Worm (Caenorhabditis elegans) whole organism, L4 larva: ENCODE data around the gene T10G3.2.

Source experiments
- F10B5.3 ChIP-seq: sonication (generic microtip); optimal IDR thresholded peaks from 2 replicates; lab custom pipeline; 2016; ENCODE audit warnings: mild to moderate bottlenecking, missing genetic modification characterization, missing compliant biosample characterization
- F26F4.8 ChIP-seq: fragments of 200-800 bp; sonication (Bioruptor generic); conservative IDR thresholded peaks from 2 replicates; pipeline ENCODE4 v1.3.6; 2022; ENCODE audit warnings: missing genetic modification characterization, missing compliant biosample characterization
- T20F7.1 ChIP-seq: fragments of 200-800 bp; sonication (Bioruptor generic); optimal IDR thresholded peaks from 2 replicates; lab custom pipeline; 2018; ENCODE audit warnings: mild to moderate bottlenecking, missing genetic modification characterization, missing compliant biosample characterization
- Y48G9A.11 ChIP-seq: fragments of 200-800 bp; sonication (Bioruptor generic); IDR thresholded peaks from 2 replicates; pipeline ENCODE4 v1.3.6; 2022; ENCODE audit warnings: missing genetic modification reagents, missing genetic modification characterization, missing compliant biosample characterization
- aha-1 ChIP-seq: fragments of 150-350 bp; peaks from one replicate; lab custom pipeline; 2014; ENCODE audit warnings: missing biosample characterization, missing genetic modification characterization
- ceh-20 ChIP-seq: fragments of 200-800 bp; sonication (Bioruptor generic); IDR thresholded peaks from 2 replicates; pipeline ENCODE4 v1.3.6; 2022; ENCODE audit warnings: missing genetic modification reagents, missing genetic modification characterization, missing compliant biosample characterization
- ceh-28 ChIP-seq: fragments of 150-350 bp; optimal IDR thresholded peaks from 2 replicates; lab custom pipeline; 2014; ENCODE audit warnings: missing biosample characterization, missing genetic modification reagents, missing genetic modification characterization
- ceh-82 ChIP-seq: sonication (generic microtip); optimal IDR thresholded peaks from 2 replicates; lab custom pipeline; 2017; ENCODE audit warnings: missing biosample characterization, missing genetic modification characterization
- ces-1 ChIP-seq: fragments of 150-350 bp; sonication (generic microtip); optimal IDR thresholded peaks from 4 replicates; lab custom pipeline; 2014; ENCODE audit warnings: missing biosample characterization, missing genetic modification reagents, missing genetic modification characterization
- ctbp-1 ChIP-seq: fragments of 200-800 bp; sonication (Bioruptor generic); IDR thresholded peaks from 2 replicates; pipeline ENCODE4 v1.3.6; 2022; ENCODE audit warnings: missing genetic modification reagents, missing genetic modification characterization, missing compliant biosample characterization
- daf-12 ChIP-seq: fragments of 150-350 bp; optimal IDR thresholded peaks from 2 replicates; lab custom pipeline; 2014; ENCODE audit warnings: missing biosample characterization, missing genetic modification reagents, missing genetic modification characterization
- daf-16 ChIP-seq, 3 experiments: sonication (generic microtip); optimal IDR thresholded peaks; 2 replicates each; lab custom pipeline; 2016 to 2017; ENCODE audit warnings: missing genetic modification characterization in 3 of 3, missing genetic modification reagents in 3 of 3, mild to moderate bottlenecking in 2 of 3, missing compliant biosample characterization in 2 of 3, missing biosample characterization in 1 of 3, moderate library complexity in 1 of 3
- dmd-8 ChIP-seq: fragments of 200-800 bp; sonication (Bioruptor generic); IDR thresholded peaks from 2 replicates; pipeline ENCODE4 v1.3.6; 2022; ENCODE audit warnings: missing genetic modification characterization, missing compliant biosample characterization
- dpl-1 ChIP-seq: fragments of 150-350 bp; optimal IDR thresholded peaks from 2 replicates; lab custom pipeline; 2014; ENCODE audit warnings: missing biosample characterization, missing genetic modification reagents, missing genetic modification characterization
- duxl-1 ChIP-seq: sonication (generic microtip); optimal IDR thresholded peaks from 2 replicates; lab custom pipeline; 2016; ENCODE audit warnings: mild to moderate bottlenecking, missing genetic modification characterization, moderate library complexity, missing compliant biosample characterization; ENCODE audit not compliant: poor library complexity
- gei-8 ChIP-seq: fragments of 200-800 bp; sonication (Bioruptor generic); optimal IDR thresholded peaks from 2 replicates; lab custom pipeline; 2018; ENCODE audit warnings: mild to moderate bottlenecking, missing genetic modification characterization, missing compliant biosample characterization
- hmg-1.1 ChIP-seq: fragments of 200-800 bp; sonication (Bioruptor generic); IDR thresholded peaks from 2 replicates; pipeline ENCODE4 v1.3.6; 2022; ENCODE audit warnings: missing genetic modification reagents, missing genetic modification characterization, missing compliant biosample characterization
- lim-7 ChIP-seq: fragments of 200-800 bp; sonication (Bioruptor generic); IDR thresholded peaks from 2 replicates; pipeline ENCODE4 v1.3.6; 2022; ENCODE audit warnings: missing genetic modification characterization, missing compliant biosample characterization
- lin-1 ChIP-seq: fragments of 200-800 bp; sonication (Bioruptor generic); IDR thresholded peaks from 2 replicates; pipeline ENCODE4 v1.3.6; 2022; ENCODE audit warnings: missing genetic modification reagents, missing genetic modification characterization, missing compliant biosample characterization
- lin-13 ChIP-seq: fragments of 150-350 bp; optimal IDR thresholded peaks from 2 replicates; lab custom pipeline; 2014; ENCODE audit warnings: missing biosample characterization, missing genetic modification reagents, missing genetic modification characterization
- lin-38 ChIP-seq: fragments of 200-800 bp; sonication (Bioruptor generic); IDR thresholded peaks from 2 replicates; pipeline ENCODE4 v1.3.6; 2022; ENCODE audit warnings: missing genetic modification reagents, missing genetic modification characterization, missing compliant biosample characterization
- lin-39 ChIP-seq: fragments of 150-350 bp; optimal IDR thresholded peaks from 2 replicates; lab custom pipeline; 2014; ENCODE audit warnings: missing biosample characterization, missing genetic modification reagents, missing genetic modification characterization
- lir-3 ChIP-seq: sonication (generic microtip); optimal IDR thresholded peaks from 2 replicates; lab custom pipeline; 2016; ENCODE audit warnings: mild to moderate bottlenecking, missing genetic modification characterization, missing compliant biosample characterization
- lsy-2 ChIP-seq, 2 experiments: fragments of 150-350 bp in 1 of 2; sonication (generic microtip) in 1 of 2; optimal IDR thresholded peaks; 2 replicates each; lab custom pipeline; 2014 to 2017; ENCODE audit warnings: missing biosample characterization in 2 of 2, missing genetic modification characterization in 2 of 2
- madf-9 ChIP-seq: fragments of 200-800 bp; sonication (Bioruptor generic); conservative IDR thresholded peaks from 2 replicates; pipeline ENCODE4 v1.3.6; 2022; ENCODE audit warnings: missing genetic modification reagents, missing genetic modification characterization, missing compliant biosample characterization
- mdl-1 ChIP-seq, 2 experiments: fragments of 150-350 bp in 1 of 2; sonication (generic microtip) in 1 of 2; optimal IDR thresholded peaks; 2 replicates each; lab custom pipeline; 2014 to 2017; ENCODE audit warnings: missing biosample characterization in 2 of 2, missing genetic modification characterization in 2 of 2
- mep-1 ChIP-seq: fragments of 150-350 bp; sonication (generic microtip); optimal IDR thresholded peaks from 3 replicates; lab custom pipeline; 2014; ENCODE audit warnings: missing biosample characterization, missing genetic modification characterization
- mes-2 ChIP-seq: sonication (generic microtip); optimal IDR thresholded peaks from 2 replicates; lab custom pipeline; 2016; ENCODE audit warnings: missing genotype, mild to moderate bottlenecking, missing genetic modification characterization, missing compliant biosample characterization; ENCODE audit not compliant: poor library complexity, severe bottlenecking
- mxl-2 ChIP-seq: fragments of 200-800 bp; sonication (Bioruptor generic); conservative IDR thresholded peaks from 2 replicates; pipeline ENCODE4 v1.3.6; 2022; ENCODE audit warnings: missing genetic modification reagents, missing genetic modification characterization, missing compliant biosample characterization
- mxl-3 ChIP-seq: fragments of 200-800 bp; sonication (Bioruptor generic); optimal IDR thresholded peaks from 2 replicates; lab custom pipeline; 2018; ENCODE audit warnings: mild to moderate bottlenecking, missing genetic modification characterization, missing compliant biosample characterization
- nhr-102 ChIP-seq: sonication (generic microtip); optimal IDR thresholded peaks from 2 replicates; lab custom pipeline; 2016; ENCODE audit warnings: mild to moderate bottlenecking, missing genetic modification characterization, moderate library complexity, missing compliant biosample characterization
- nhr-11 ChIP-seq: fragments of 150-350 bp; optimal IDR thresholded peaks from 2 replicates; lab custom pipeline; 2014; ENCODE audit warnings: missing biosample characterization, missing genetic modification characterization
- nhr-111 ChIP-seq: fragments of 200-800 bp; sonication (Bioruptor generic); optimal IDR thresholded peaks from 2 replicates; lab custom pipeline; 2018; ENCODE audit warnings: mild to moderate bottlenecking, missing genetic modification characterization, missing compliant biosample characterization
- nhr-28 ChIP-seq: fragments of 150-350 bp; optimal IDR thresholded peaks from 2 replicates; lab custom pipeline; 2014; ENCODE audit warnings: missing biosample characterization, missing genetic modification characterization
- nhr-6 ChIP-seq: fragments of 150-350 bp; optimal IDR thresholded peaks from 2 replicates; lab custom pipeline; 2014; ENCODE audit warnings: missing biosample characterization, missing genetic modification characterization
- nhr-77 ChIP-seq: fragments of 150-350 bp; optimal IDR thresholded peaks from 2 replicates; lab custom pipeline; 2014; ENCODE audit warnings: missing biosample characterization, missing genetic modification characterization
- pha-4 ChIP-seq, 2 experiments: fragments of 150-350 bp in 1 of 2; fragments of 200-800 bp in 1 of 2; sonication (Bioruptor generic) in 1 of 2; IDR thresholded peaks in 1 of 2; optimal IDR thresholded peaks in 1 of 2; 2 replicates each; pipeline versions ENCODE4 v1.3.6 to Lab custom; 2014 to 2022; ENCODE audit warnings: missing genetic modification characterization in 2 of 2, missing genetic modification reagents in 2 of 2, missing biosample characterization in 1 of 2, missing compliant biosample characterization in 1 of 2
- sdz-12 ChIP-seq: fragments of 200-800 bp; sonication (Bioruptor generic); optimal IDR thresholded peaks from 2 replicates; lab custom pipeline; 2018; ENCODE audit warnings: mild to moderate bottlenecking, missing genetic modification characterization, missing compliant biosample characterization
- tag-97 ChIP-seq: fragments of 200-800 bp; sonication (Bioruptor generic); IDR thresholded peaks from 2 replicates; pipeline ENCODE4 v1.3.6; 2022; ENCODE audit warnings: missing genetic modification characterization, missing compliant biosample characterization
- tra-1 ChIP-seq: fragments of 200-800 bp; sonication (Bioruptor generic); IDR thresholded peaks from 2 replicates; pipeline ENCODE4 v1.3.6; 2022; ENCODE audit warnings: missing genetic modification reagents, missing genetic modification characterization, missing compliant biosample characterization
- unc-62 ChIP-seq, 3 experiments: fragments of 150-350 bp in 1 of 3; sonication (generic microtip); optimal IDR thresholded peaks in 2 of 3; peaks in 1 of 3; 1 replicate in 1 of 3; 2 replicates in 2 of 3; lab custom pipeline; 2014 to 2017; ENCODE audit warnings: missing biosample characterization in 3 of 3, missing genetic modification characterization in 3 of 3, missing genetic modification reagents in 3 of 3, missing genotype in 1 of 3
- vab-7 ChIP-seq: fragments of 200-800 bp; sonication (Bioruptor generic); IDR thresholded peaks from 2 replicates; pipeline ENCODE4 v1.3.6; 2022; ENCODE audit warnings: missing genetic modification reagents, missing genetic modification characterization, missing compliant biosample characterization
- zfp-2 ChIP-seq: sonication (generic microtip); optimal IDR thresholded peaks from 2 replicates; lab custom pipeline; 2016; ENCODE audit warnings: mild to moderate bottlenecking, missing genetic modification characterization, missing compliant biosample characterization
- zfp-3 ChIP-seq: fragments of 200-800 bp; sonication (Bioruptor generic); conservative IDR thresholded peaks from 2 replicates; pipeline ENCODE4 v1.3.6; 2022; ENCODE audit warnings: missing genetic modification reagents, missing genetic modification characterization, missing compliant biosample characterization
- zip-2 ChIP-seq: fragments of 150-350 bp; optimal IDR thresholded peaks from 2 replicates; lab custom pipeline; 2014; ENCODE audit warnings: missing biosample characterization, missing genetic modification characterization
- ztf-11 ChIP-seq: fragments of 150-350 bp; optimal IDR thresholded peaks from 2 replicates; lab custom pipeline; 2014; ENCODE audit warnings: missing biosample characterization, missing genetic modification characterization
- ztf-7 ChIP-seq: fragments of 150-350 bp; optimal IDR thresholded peaks from 2 replicates; lab custom pipeline; 2014; ENCODE audit warnings: missing biosample characterization, missing genetic modification characterization

Gene T10G3.2

DNA sequence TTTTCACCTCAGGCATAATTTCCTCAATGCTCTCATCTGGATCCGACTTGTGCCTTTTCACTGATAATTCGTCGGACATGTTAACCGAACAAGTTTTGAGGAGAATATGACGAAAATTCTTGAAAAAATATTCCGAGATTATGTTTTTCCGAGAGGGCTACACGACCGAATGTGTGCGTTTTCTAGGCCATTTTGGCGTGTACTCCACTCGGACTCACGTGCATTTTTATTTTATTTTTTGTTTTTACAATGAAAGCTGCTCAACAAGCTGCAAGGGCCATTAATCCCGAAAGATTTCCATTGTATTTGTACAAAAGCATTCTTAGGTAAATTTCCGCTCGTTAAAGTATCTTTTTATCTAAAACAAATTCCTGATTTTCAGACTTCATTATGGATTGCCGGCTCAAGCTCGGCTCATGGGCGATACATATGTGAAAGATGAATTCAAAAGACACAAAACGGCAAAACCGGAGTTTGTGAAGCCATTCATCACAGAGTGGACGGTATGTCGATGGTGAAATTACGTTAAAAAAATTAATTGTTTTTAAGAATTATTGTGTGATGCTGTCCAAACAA lies 11.4 kb downstream of the T10G3.2 start, which contains the start of the genes F25H9.6 and F25H9.7 (continued):
- TF ChIP-seq lir-3 (peak; percentile 1), dmd-8 (GFP tag; lab: Robert Waterston, UW) (0 out of 2 replicates have a peak, but pooled peaks have one; percentile 12), mdl-1 (tag; optimal IDR thresholded peaks at IDR 0.05; lab: Kevin White, UChicago) (peak; percentile 72 to 91), daf-16 (GFP tag; optimal IDR thresholded peaks at IDR 0.05; lab: Kevin White, UChicago) (peak; percentile 43 to 86), daf-16 (tag; optimal IDR thresholded peaks at IDR 0.05; lab: Kevin White, UChicago) (peak; percentile 29), T20F7.1 (GFP tag; lab: Kevin White, UChicago) (peak; percentile 78), nhr-102 (tag; lab: Kevin White, UChicago) (peak; percentile 48), daf-12 (tag; lab: Kevin White, UChicago) (no peak), pha-4 (GFP tag; IDR thresholded peaks at IDR 0.05; lab: Robert Waterston, UW) (peak; percentile 36; the same call in 1 of the 2 replicates), pha-4 (tag; optimal IDR thresholded peaks at IDR 0.05; lab: Kevin White, UChicago) (no peak), F10B5.3 (tag; lab: Kevin White, UChicago) (peak; percentile 44), nhr-6 (peak; percentile 93), lin-1 (GFP tag; lab: Robert Waterston, UW) (no peak), ceh-20 (GFP tag; lab: Robert Waterston, UW) (peak; percentile 83), gei-8 (GFP tag; lab: Kevin White, UChicago) (peak; percentile 45), duxl-1 (peak; percentile 88), vab-7 (GFP tag; lab: Robert Waterston, UW) (peak; percentile 57; the same call in 1 of the 2 replicates), dpl-1 (GFP tag; lab: Kevin White, UChicago) (peak; percentile 77), lin-13 (GFP tag; lab: Kevin White, UChicago) (peak; percentile 66), madf-9 (GFP tag; lab: Robert Waterston, UW) (peak; percentile 93), tra-1 (GFP tag; lab: Robert Waterston, UW) (peak; percentile 79; the same call in 1 of the 2 replicates), lin-38 (GFP tag; lab: Robert Waterston, UW) (peak; percentile 79), ztf-7 (tag; lab: Kevin White, UChicago) (peak; percentile 65), aha-1 (tag; lab: Kevin White, UChicago) (peak; percentile 91), ceh-28 (no peak), zfp-3 (GFP tag; lab: Robert Waterston, UW) (peak; percentile 62; the same call in 1 of the 2 replicates), lsy-2 (tag; optimal IDR thresholded peaks at IDR 0.05; lab: Kevin White, UChicago) (peak in 1 of 2 experiments; percentile 90), F26F4.8 (no peak), hmg-1.1 (GFP tag; lab: Robert Waterston, UW) (peak; percentile 50; the same call in 1 of the 2 replicates), tag-97 (GFP tag; lab: Robert Waterston, UW) (peak; percentile 90; the same call in 1 of the 2 replicates), Y48G9A.11 (GFP tag; lab: Robert Waterston, UW) (peak; percentile 94), nhr-28 (tag; lab: Kevin White, UChicago) (peak; percentile 13), nhr-77 (tag; lab: Kevin White, UChicago) (peak; percentile 58), mes-2 (tag; lab: Kevin White, UChicago) (peak; percentile 100), nhr-111 (GFP tag; lab: Kevin White, UChicago) (peak; percentile 45), mxl-3 (GFP tag; lab: Kevin White, UChicago) (peak; percentile 71), ztf-11 (tag; lab: Kevin White, UChicago) (no peak), ceh-82 (tag; lab: Kevin White, UChicago) (no peak), mxl-2 (GFP tag; lab: Robert Waterston, UW) (peak; percentile 79), zip-2 (tag; lab: Kevin White, UChicago) (peak; percentile 11)

- TF ChIP-seq nhr-77 (tag; lab: Kevin White, UChicago) (no peak), unc-62 (GFP tag; optimal IDR thresholded peaks at IDR 0.05 in 1 of 2; lab: Kevin White, UChicago) (no peak), unc-62 (tag; optimal IDR thresholded peaks at IDR 0.05; lab: Kevin White, UChicago) (no peak), nhr-111 (GFP tag; lab: Kevin White, UChicago) (no peak), mep-1 (tag; lab: Kevin White, UChicago) (peak; percentile 27), ceh-20 (GFP tag; lab: Robert Waterston, UW) (no peak), daf-16 (GFP tag; optimal IDR thresholded peaks at IDR 0.05; lab: Kevin White, UChicago) (no peak), daf-16 (tag; optimal IDR thresholded peaks at IDR 0.05; lab: Kevin White, UChicago) (peak; percentile 4), aha-1 (tag; lab: Kevin White, UChicago) (peak; percentile 54), sdz-12 (GFP tag; lab: Kevin White, UChicago) (no peak), zfp-2 (tag; lab: Kevin White, UChicago) (no peak), ctbp-1 (no peak), ces-1 (GFP tag; lab: Kevin White, UChicago) (peak; percentile 18), nhr-11 (tag; lab: Kevin White, UChicago) (no peak), pha-4 (GFP tag; IDR thresholded peaks at IDR 0.05; lab: Robert Waterston, UW) (no peak), pha-4 (tag; optimal IDR thresholded peaks at IDR 0.05; lab: Kevin White, UChicago) (no peak), lin-39 (tag; lab: Kevin White, UChicago) (no peak), lim-7 (GFP tag; lab: Robert Waterston, UW) (no peak), F10B5.3 (tag; lab: Kevin White, UChicago) (no peak)
These were observed 15.5 kb downstream of the T10G3.2 start for ce11 chrV:13464123-13464522.
